Fruit fly (Drosophila melanogaster) whole organism, embryonic: ENCODE measurements around the gene Nup160.
A peak's percentile ranks its signal among the peaks of the same experiment; 100 is the strongest.

ENCODE experiments used
- ATbp ChIP-seq: fragments of 200-800 bp; sonication (Bioruptor generic); optimal IDR thresholded peaks from 2 replicates; lab custom pipeline; 2017; ENCODE audit warnings: missing biosample characterization, mild to moderate bottlenecking, missing genetic modification characterization, missing genetic modification reagents
- B-H2 ChIP-seq: fragments of 200-800 bp; sonication (Bioruptor generic); optimal IDR thresholded peaks from 2 replicates; lab custom pipeline; 2018; ENCODE audit warnings: missing biosample characterization, mild to moderate bottlenecking, missing genetic modification characterization
- CG10979 ChIP-seq: fragments of 200-800 bp; sonication (Bioruptor generic); optimal IDR thresholded peaks from 2 replicates; lab custom pipeline; 2018; ENCODE audit warnings: missing biosample characterization, mild to moderate bottlenecking, missing genetic modification characterization, moderate library complexity
- CG11085 ChIP-seq: fragments of 200-800 bp; sonication (Bioruptor generic); IDR thresholded peaks from 2 replicates; pipeline ENCODE4 v1.3.6; 2022; ENCODE audit warnings: missing biosample characterization, missing genetic modification characterization
- CG11504 ChIP-seq: fragments of 200-800 bp; sonication (Bioruptor generic); optimal IDR thresholded peaks from 3 replicates; lab custom pipeline; 2019; ENCODE audit warnings: missing biosample characterization, mild to moderate bottlenecking, missing genetic modification characterization, moderate library complexity
- CG11723 ChIP-seq: fragments of 200-800 bp; sonication (Bioruptor generic); optimal IDR thresholded peaks from 2 replicates; lab custom pipeline; 2017; ENCODE audit warnings: missing biosample characterization, mild to moderate bottlenecking, missing genetic modification characterization
- CG12071 ChIP-seq: fragments of 200-800 bp; sonication (Bioruptor generic); optimal IDR thresholded peaks from 3 replicates; lab custom pipeline; 2018; ENCODE audit warnings: missing biosample characterization, mild to moderate bottlenecking, missing genetic modification characterization
- CG12744 ChIP-seq: fragments of 200-800 bp; sonication (Bioruptor generic); optimal IDR thresholded peaks from 2 replicates; lab custom pipeline; 2016; ENCODE audit warnings: missing biosample characterization, missing genetic modification characterization
- CG14667 ChIP-seq: fragments of 200-800 bp; sonication (Bioruptor generic); IDR thresholded peaks from 2 replicates; pipeline ENCODE4 v1.3.6; 2022; ENCODE audit warnings: missing biosample characterization, missing genetic modification characterization
- CG16813 ChIP-seq: fragments of 200-800 bp; sonication (Bioruptor generic); IDR thresholded peaks from 3 replicates; pipeline ENCODE4 v1.3.6; 2022; ENCODE audit warnings: missing biosample characterization, missing genetic modification characterization; ENCODE audit not compliant: partially characterized antibody
- CG17186 ChIP-seq: fragments of 200-800 bp; sonication (Bioruptor generic); optimal IDR thresholded peaks from 3 replicates; lab custom pipeline; 2017; ENCODE audit warnings: missing biosample characterization, missing genetic modification reagents, missing genetic modification characterization
- CG17829 ChIP-seq: fragments of 200-800 bp; optimal IDR thresholded peaks from 2 replicates; lab custom pipeline; 2019; ENCODE audit warnings: missing biosample characterization, mild to moderate bottlenecking, missing genetic modification characterization, moderate library complexity
- CG17912 ChIP-seq: fragments of 200-800 bp; sonication (Bioruptor generic); optimal IDR thresholded peaks from 2 replicates; lab custom pipeline; 2018; ENCODE audit warnings: missing biosample characterization, mild to moderate bottlenecking, missing genetic modification characterization
- CG18599 ChIP-seq: fragments of 200-800 bp; sonication (Bioruptor generic); optimal IDR thresholded peaks from 3 replicates; lab custom pipeline; 2017; ENCODE audit warnings: missing biosample characterization, missing genetic modification characterization, mild to moderate bottlenecking, moderate library complexity, missing genetic modification reagents
- CG30403 ChIP-seq: fragments of 200-800 bp; sonication (Bioruptor generic); optimal IDR thresholded peaks from 3 replicates; lab custom pipeline; 2016; ENCODE audit warnings: missing biosample characterization, missing genetic modification characterization
- CG31224 ChIP-seq: fragments of 200-800 bp; sonication (Bioruptor generic); IDR thresholded peaks from 2 replicates; pipeline ENCODE4 v1.3.6; 2022; ENCODE audit warnings: missing biosample characterization, missing genetic modification characterization
- CG3163 ChIP-seq: fragments of 200-800 bp; sonication (Bioruptor generic); optimal IDR thresholded peaks from 3 replicates; lab custom pipeline; 2016; ENCODE audit warnings: missing biosample characterization, missing genetic modification characterization
- CG34224 ChIP-seq: fragments of 200-800 bp; sonication (Bioruptor generic); IDR thresholded peaks from 3 replicates; pipeline ENCODE4 v1.3.6; 2022; ENCODE audit warnings: missing biosample characterization, missing genetic modification characterization; ENCODE audit not compliant: partially characterized antibody
- CG34422 ChIP-seq: fragments of 200-800 bp; sonication (Bioruptor generic); IDR thresholded peaks from 3 replicates; pipeline ENCODE4 v1.3.6; 2022; ENCODE audit warnings: missing biosample characterization, missing genetic modification characterization
- CG4617 ChIP-seq: fragments of 200-800 bp; sonication (Bioruptor generic); optimal IDR thresholded peaks from 3 replicates; lab custom pipeline; 2016; ENCODE audit warnings: missing biosample characterization, missing genetic modification characterization, borderline replicate concordance
- CG6683 ChIP-seq: fragments of 200-800 bp; sonication (Bioruptor generic); optimal IDR thresholded peaks from 2 replicates; lab custom pipeline; 2017; ENCODE audit warnings: missing biosample characterization, mild to moderate bottlenecking, missing genetic modification characterization, missing genetic modification reagents
- CG6689 ChIP-seq: fragments of 200-800 bp; sonication (Bioruptor generic); IDR thresholded peaks from 2 replicates; pipeline ENCODE4 v1.3.6; 2022; ENCODE audit warnings: missing biosample characterization, missing genetic modification characterization
- CG9215 ChIP-seq: fragments of 200-800 bp; sonication (Bioruptor generic); IDR thresholded peaks from 2 replicates; pipeline ENCODE4 v1.3.6; 2022; ENCODE audit warnings: missing biosample characterization, missing genetic modification characterization
- CG9727 ChIP-seq: fragments of 200-800 bp; sonication (Bioruptor generic); optimal IDR thresholded peaks from 3 replicates; lab custom pipeline; 2017; ENCODE audit warnings: missing biosample characterization, mild to moderate bottlenecking, missing genetic modification characterization
- CG9797 ChIP-seq: fragments of 200-800 bp; sonication (Bioruptor generic); optimal IDR thresholded peaks from 3 replicates; lab custom pipeline; 2018; ENCODE audit warnings: missing biosample characterization, mild to moderate bottlenecking, missing genetic modification characterization
- CG9817 ChIP-seq: fragments of 200-800 bp; sonication (Bioruptor generic); optimal IDR thresholded peaks from 2 replicates; lab custom pipeline; 2018; ENCODE audit warnings: missing biosample characterization, mild to moderate bottlenecking, missing genetic modification characterization, moderate library complexity
- CrebB ChIP-seq: fragments of 200-800 bp; sonication (Bioruptor generic); optimal IDR thresholded peaks from 3 replicates; lab custom pipeline; 2018; ENCODE audit warnings: missing biosample characterization, mild to moderate bottlenecking, missing genetic modification characterization
- Deaf1 ChIP-seq: fragments of 200-800 bp; optimal IDR thresholded peaks from 3 replicates; lab custom pipeline; 2019; ENCODE audit warnings: missing biosample characterization, mild to moderate bottlenecking, missing genetic modification characterization, moderate library complexity
- ERR ChIP-seq: fragments of 200-800 bp; sonication (Bioruptor generic); optimal IDR thresholded peaks from 2 replicates; lab custom pipeline; 2016; ENCODE audit warnings: missing biosample characterization, missing genetic modification characterization
- HHEX ChIP-seq: fragments of 200-800 bp; sonication (Bioruptor generic); optimal IDR thresholded peaks from 3 replicates; lab custom pipeline; 2017; ENCODE audit warnings: missing biosample characterization, mild to moderate bottlenecking, missing genetic modification characterization, missing genetic modification reagents
- Mad ChIP-seq: fragments of 200-800 bp; sonication (Bioruptor generic); optimal IDR thresholded peaks from 2 replicates; lab custom pipeline; 2016; ENCODE audit warnings: missing biosample characterization, missing genetic modification characterization
- Pdp1 ChIP-seq, 2 experiments: fragments of 200-800 bp; sonication (Bioruptor generic); optimal IDR thresholded peaks; 3 replicates each; lab custom pipeline; 2016; ENCODE audit warnings: missing biosample characterization in 2 of 2, missing genetic modification characterization in 2 of 2, mild to moderate bottlenecking in 1 of 2, moderate library complexity in 1 of 2
- aop ChIP-seq: fragments of 200-800 bp; sonication (Bioruptor generic); IDR thresholded peaks from 2 replicates; pipeline ENCODE4 v1.3.6; 2022; ENCODE audit warnings: missing biosample characterization, missing genetic modification characterization
- caup ChIP-seq: fragments of 200-800 bp; sonication (Bioruptor generic); optimal IDR thresholded peaks from 3 replicates; lab custom pipeline; 2017; ENCODE audit warnings: missing biosample characterization, mild to moderate bottlenecking, missing genetic modification characterization, moderate library complexity; ENCODE audit not compliant: severe bottlenecking
- cwo ChIP-seq: fragments of 200-800 bp; sonication (Bioruptor generic); optimal IDR thresholded peaks from 3 replicates; lab custom pipeline; 2017; ENCODE audit warnings: missing biosample characterization, missing genetic modification characterization, mild to moderate bottlenecking, moderate library complexity, missing genetic modification reagents
- eve ChIP-seq, 2 experiments: fragments of >200 bp; optimal IDR thresholded peaks; 2 replicates each; lab custom pipeline; 2017; ENCODE audit warnings: missing biosample characterization in 2 of 2, missing genetic modification characterization in 2 of 2
- fd102C ChIP-seq: fragments of 200-800 bp; sonication (Bioruptor generic); optimal IDR thresholded peaks from 2 replicates; lab custom pipeline; 2018; ENCODE audit warnings: missing biosample characterization, mild to moderate bottlenecking, missing genetic modification characterization, moderate library complexity
- grn ChIP-seq: fragments of 200-800 bp; sonication (Bioruptor generic); optimal IDR thresholded peaks from 3 replicates; lab custom pipeline; 2017; ENCODE audit warnings: missing biosample characterization, missing genetic modification characterization
- gsb ChIP-seq: fragments of 200-800 bp; sonication (Bioruptor generic); IDR thresholded peaks from 2 replicates; pipeline ENCODE4 v1.3.6; 2022; ENCODE audit warnings: missing biosample characterization, missing genetic modification characterization
- hkb ChIP-seq, 2 experiments: fragments of 200-800 bp in 1 of 2; fragments of >200 bp in 1 of 2; sonication (Bioruptor generic) in 1 of 2; IDR thresholded peaks in 1 of 2; optimal IDR thresholded peaks in 1 of 2; 2 replicates each; pipeline versions ENCODE4 v1.3.6 to Lab custom; 2017 to 2022; ENCODE audit warnings: missing biosample characterization in 1 of 2, missing genetic modification characterization in 1 of 2
- klu ChIP-seq: fragments of 200-800 bp; sonication (Bioruptor generic); IDR thresholded peaks from 2 replicates; pipeline ENCODE4 v1.3.6; 2022; ENCODE audit warnings: missing biosample characterization, missing genetic modification characterization
- maf-S ChIP-seq: fragments of 200-800 bp; sonication (Bioruptor generic); optimal IDR thresholded peaks from 2 replicates; lab custom pipeline; 2016; ENCODE audit warnings: missing biosample characterization, missing genetic modification characterization
- mam ChIP-seq: fragments of 200-800 bp; sonication (Bioruptor generic); optimal IDR thresholded peaks from 3 replicates; lab custom pipeline; 2016; ENCODE audit warnings: missing biosample characterization, missing genetic modification characterization
- pan ChIP-seq, 4 experiments: fragments of >200 bp in 3 of 4; fragments of 200-800 bp in 1 of 4; sonication (Bioruptor generic) in 1 of 4; optimal IDR thresholded peaks in 3 of 4; IDR thresholded peaks in 1 of 4; 2 replicates each; pipeline versions ENCODE4 v1.3.6 to Lab custom; 2017 to 2022; ENCODE audit warnings: missing biosample characterization in 2 of 4, missing genetic modification characterization in 2 of 4, mixed read lengths in 1 of 4
- pb ChIP-seq: fragments of 200-800 bp; sonication (Bioruptor generic); optimal IDR thresholded peaks from 3 replicates; lab custom pipeline; 2016; ENCODE audit warnings: missing biosample characterization, missing genetic modification characterization
- pita ChIP-seq: fragments of 200-800 bp; sonication (Bioruptor generic); optimal IDR thresholded peaks from 2 replicates; lab custom pipeline; 2017; ENCODE audit warnings: missing biosample characterization, mild to moderate bottlenecking, missing genetic modification characterization
- sqz ChIP-seq: fragments of 200-800 bp; sonication (Bioruptor generic); optimal IDR thresholded peaks from 3 replicates; lab custom pipeline; 2018; ENCODE audit warnings: missing biosample characterization, mild to moderate bottlenecking, missing genetic modification characterization
- wor ChIP-seq: fragments of 200-800 bp; sonication (Bioruptor generic); IDR thresholded peaks from 2 replicates; pipeline ENCODE4 v1.3.6; 2022; ENCODE audit warnings: missing biosample characterization, missing genetic modification characterization

Gene Nup160

dm6 chr2L:11123499-11123898, at the start of gene Nup160, which contains the start of gene Csl4 (continued):
- no peak for TF ChIP-seq fd102C (GFP tag; lab: Kevin White, UChicago)
- no peak for TF ChIP-seq CG11723
- TF ChIP-seq maf-S (GFP tag; lab: Kevin White, UChicago) = peak; percentile 83
- TF ChIP-seq CG6689 (GFP tag; lab: Robert Waterston, UW) = peak; percentile 73
- TF ChIP-seq CG16813 (GFP tag; lab: Robert Waterston, UW) = no peak
- no peak for TF ChIP-seq hkb (optimal IDR thresholded peaks at IDR 0.05; lab: Kevin White, UChicago)
- peak; percentile 85 for TF ChIP-seq hkb (GFP tag; IDR thresholded peaks at IDR 0.05; lab: Robert Waterston, UW)
- peak; percentile 83 to 85 for TF ChIP-seq Pdp1 (GFP tag; optimal IDR thresholded peaks at IDR 0.05; lab: Kevin White, UChicago)
- TF ChIP-seq CG30403 (GFP tag; lab: Kevin White, UChicago) = peak; percentile 89
- TF ChIP-seq caup = peak; percentile 74
- TF ChIP-seq CG14667 (GFP tag; lab: Robert Waterston, UW) = 0 out of 2 replicates have a peak, but pooled peaks have one; percentile 34
- TF ChIP-seq CG17829 = peak; percentile 64
- no peak for TF ChIP-seq ATbp (GFP tag; lab: Kevin White, UChicago)
- peak; percentile 48 for TF ChIP-seq CG11085 (GFP tag; lab: Robert Waterston, UW)
- TF ChIP-seq CrebB (tag; lab: Kevin White, UChicago) = peak; percentile 65
- TF ChIP-seq CG11504 (tag; lab: Kevin White, UChicago) = no peak
- no peak for TF ChIP-seq eve (GFP tag; optimal IDR thresholded peaks at IDR 0.05; lab: Kevin White, UChicago)
- peak; percentile 60 for TF ChIP-seq ERR (GFP tag; lab: Kevin White, UChicago)
- TF ChIP-seq pb (GFP tag; lab: Kevin White, UChicago) = peak; percentile 55
- TF ChIP-seq wor (GFP tag; lab: Robert Waterston, UW) = peak; percentile 37; the same call in 1 of the 2 replicates
- TF ChIP-seq HHEX (GFP tag; lab: Kevin White, UChicago) = peak; percentile 56
- TF ChIP-seq klu (GFP tag; lab: Robert Waterston, UW) = 0 out of 2 replicates have a peak, but pooled peaks have one; percentile 22
- peak; percentile 66 for TF ChIP-seq CG9727 (GFP tag; lab: Kevin White, UChicago)
- no peak for TF ChIP-seq pita
- peak; percentile 62 for TF ChIP-seq CG9797
- peak; percentile 79 for TF ChIP-seq Mad (GFP tag; lab: Kevin White, UChicago)
- peak; percentile 34; the same call in 1 of the 3 replicates for TF ChIP-seq CG34224 (GFP tag; lab: Robert Waterston, UW)
- no peak for TF ChIP-seq pan (optimal IDR thresholded peaks at IDR 0.05; lab: Kevin White, UChicago)
- TF ChIP-seq pan (GFP tag; optimal IDR thresholded peaks at IDR 0.05 in 1 of 2, IDR thresholded peaks at IDR 0.05 in 1 of 2) = peak in 1 of 2 experiments; percentile 81
- peak; percentile 83 for TF ChIP-seq CG4617
- TF ChIP-seq CG9215 (GFP tag; lab: Robert Waterston, UW) = peak; percentile 53
- TF ChIP-seq B-H2 (GFP tag; lab: Kevin White, UChicago) = peak; percentile 76
- TF ChIP-seq CG17912 (GFP tag; lab: Kevin White, UChicago) = no peak
- peak; percentile 35 for TF ChIP-seq CG3163 (GFP tag; lab: Kevin White, UChicago)
- no peak for TF ChIP-seq CG12071 (GFP tag; lab: Kevin White, UChicago)
- TF ChIP-seq cwo = peak; percentile 41
- TF ChIP-seq sqz = no peak
- peak; percentile 76 for TF ChIP-seq CG18599 (GFP tag; lab: Kevin White, UChicago)
- TF ChIP-seq CG31224 = peak; percentile 63
- TF ChIP-seq aop = no peak
- TF ChIP-seq CG12744 (GFP tag; lab: Kevin White, UChicago) = peak; percentile 79
- TF ChIP-seq Deaf1 (tag; lab: Kevin White, UChicago) = no peak
- no peak for TF ChIP-seq grn (GFP tag; lab: Kevin White, UChicago)
- TF ChIP-seq CG6683 (GFP tag; lab: Kevin White, UChicago) = peak; percentile 40
- TF ChIP-seq CG10979 (tag; lab: Kevin White, UChicago) = peak; percentile 61
- peak; percentile 76 for TF ChIP-seq CG9817 (tag; lab: Kevin White, UChicago)
- TF ChIP-seq CG34422 (GFP tag; lab: Robert Waterston, UW) = peak; percentile 90
- no peak for TF ChIP-seq gsb (GFP tag; lab: Robert Waterston, UW)
- peak; percentile 69 for TF ChIP-seq CG17186 (GFP tag; lab: Kevin White, UChicago)
- peak; percentile 91 for TF ChIP-seq mam (GFP tag; lab: Kevin White, UChicago)
